Worm (Caenorhabditis elegans): ENCODE results near the gene btf-1.

DNA sequence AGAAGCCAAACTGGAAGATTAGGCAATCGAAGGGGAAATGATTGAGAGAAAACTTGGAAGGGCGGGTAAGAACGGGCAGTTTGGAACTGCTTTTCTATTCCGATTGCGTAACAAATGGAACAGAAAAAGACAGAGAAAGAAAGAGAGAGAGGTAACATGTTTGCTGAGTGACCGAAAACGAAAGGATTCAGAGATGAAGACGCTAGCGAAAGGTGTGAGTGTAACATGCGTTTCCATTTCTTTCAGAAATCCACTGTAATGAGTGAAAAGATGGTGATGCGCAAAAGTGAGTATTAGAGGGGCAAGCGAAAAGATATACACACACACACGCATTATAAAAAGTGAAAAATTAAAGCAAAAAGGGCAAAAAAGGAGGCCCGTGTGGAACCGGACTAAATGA, 32.5 kb upstream of the btf-1 start:
- TF ChIP-seq snpc-1.1 (tag; optimal IDR thresholded peaks at IDR 0.05; ENCODE audit: insufficient read depth) (no peak), tbx-9 (tag; optimal IDR thresholded peaks at IDR 0.05; ENCODE audit: borderline replicate concordance) (no peak), ztf-26 (tag; optimal IDR thresholded peaks at IDR 0.05) (no peak), unc-130 (GFP tag; optimal IDR thresholded peaks at IDR 0.05) (no peak), sea-2 (GFP tag; IDR thresholded peaks at IDR 0.05) (no peak), him-1 (tag; optimal IDR thresholded peaks at IDR 0.05) (no peak), lin-26 (GFP tag; IDR thresholded peaks at IDR 0.05) (no peak), F57C9.4 (tag; optimal IDR thresholded peaks at IDR 0.05) (no peak), B0261.1 (tag; optimal IDR thresholded peaks at IDR 0.05) (no peak), lin-35 (GFP tag; optimal IDR thresholded peaks at IDR 0.05) (no peak)
